Worm (Caenorhabditis elegans): ENCODE measurements around the gene srh-281.

- TF ChIP-seq ZK546.5 (tag; optimal IDR thresholded peaks at IDR 0.05) (no peak), lin-1 (GFP tag; IDR thresholded peaks at IDR 0.05) (no peak), nhr-77 (tag; optimal IDR thresholded peaks at IDR 0.05) (no peak), madf-9 (GFP tag; conservative IDR thresholded peaks at IDR 0.05) (no peak), lin-39 (tag; optimal IDR thresholded peaks at IDR 0.05) (no peak), dve-1 (tag; optimal IDR thresholded peaks at IDR 0.05; ENCODE audit: insufficient read depth) (no peak), aly-2 (tag; optimal IDR thresholded peaks at IDR 0.05) (no peak), arid-1 (GFP tag; conservative IDR thresholded peaks at IDR 0.05) (no peak), T20F7.1 (GFP tag; optimal IDR thresholded peaks at IDR 0.05) (no peak), pha-4 (GFP tag; IDR thresholded peaks at IDR 0.05) (no peak), pha-4 (tag; optimal IDR thresholded peaks at IDR 0.05) (no peak), unc-130 (GFP tag; optimal IDR thresholded peaks at IDR 0.05) (no peak), egl-43 (GFP tag; IDR thresholded peaks at IDR 0.05) (no peak), lsy-2 (tag; optimal IDR thresholded peaks at IDR 0.05) (no peak)
These were observed 19.3 kb downstream of the srh-281 start, which contains the start of gene oac-15 for ce11 chrV:16209837-16210236.

Data from whole organism, L4 larva.